Worm (Caenorhabditis elegans): ENCODE results near the gene ckr-2.

DNA sequence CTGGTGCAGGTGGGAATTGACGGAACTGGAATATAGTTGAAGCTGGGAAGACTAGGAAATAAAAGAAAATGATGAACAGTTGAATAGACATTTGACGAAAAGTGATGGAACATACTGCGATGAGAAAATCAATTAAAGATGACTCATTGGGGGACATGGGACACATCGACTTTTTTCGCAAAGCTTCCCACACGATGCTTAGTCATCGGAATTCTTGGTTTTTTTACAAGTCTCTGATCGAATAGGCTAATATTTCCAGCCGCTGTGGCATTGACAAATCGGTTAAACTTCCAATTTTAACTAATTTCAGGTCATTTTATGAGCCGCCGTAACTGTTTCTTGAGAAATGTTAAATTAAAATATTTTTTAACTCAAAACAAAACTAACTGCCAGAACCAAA is 46.9 kb upstream of the ckr-2 start, which contains the start of gene Y39A3A.3:
- TF ChIP-seq ztf-23 (GFP tag; IDR thresholded peaks at IDR 0.05): no peak
- no peak for TF ChIP-seq flt-1 (GFP tag; IDR thresholded peaks at IDR 0.05)
- no peak for TF ChIP-seq ref-1 (GFP tag; conservative IDR thresholded peaks at IDR 0.05)
